Fruit fly (Drosophila melanogaster): Measurements from ENCODE around the gene dpr16.
A peak's percentile ranks its signal among the peaks of the same experiment; 100 is the strongest.

dpr16 gene

DNA sequence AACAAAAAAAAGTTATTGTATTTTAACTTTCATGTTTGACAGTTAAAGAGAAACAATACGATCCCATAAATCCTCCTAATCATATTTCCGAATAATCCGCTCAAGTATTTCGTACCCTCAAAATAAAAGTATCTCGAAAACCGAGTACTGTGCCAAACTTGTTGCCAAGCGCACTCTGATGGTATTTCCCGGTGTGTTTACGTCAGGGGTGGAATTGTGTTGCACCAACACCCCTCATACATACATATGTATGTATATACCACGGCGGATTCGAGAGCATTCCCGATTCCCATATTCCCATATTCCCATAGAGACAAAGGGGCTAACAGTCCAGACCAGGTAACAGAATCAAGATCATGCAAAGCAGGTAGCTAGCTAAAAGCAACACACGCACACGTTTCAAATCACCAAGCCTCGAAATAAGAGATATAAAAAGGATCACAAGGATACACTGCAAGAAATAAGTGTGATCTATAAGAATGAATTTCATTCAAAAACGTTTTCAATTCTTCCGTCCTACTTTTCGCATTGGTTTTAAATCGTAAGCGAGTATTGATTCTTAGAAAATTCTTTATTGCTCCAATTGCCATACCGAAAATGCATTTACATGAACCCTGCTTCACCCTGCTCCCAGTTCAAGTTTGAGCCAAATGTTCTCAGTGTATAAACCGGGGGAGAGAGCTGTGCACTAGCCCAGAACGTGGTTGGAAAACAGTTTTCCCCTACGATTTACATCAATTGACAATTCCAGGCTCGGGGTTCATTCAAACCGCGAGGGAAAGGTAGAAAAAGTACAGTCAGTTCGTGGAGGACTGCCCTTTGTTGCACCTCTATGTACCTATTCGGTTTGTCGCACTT, 61.4 kb downstream of the dpr16 start:
- TF ChIP-seq usp (GFP tag; optimal IDR thresholded peaks at IDR 0.05) = no peak
- TF ChIP-seq CG8478 (optimal IDR thresholded peaks at IDR 0.05) = no peak
- no peak for TF ChIP-seq Dll (optimal IDR thresholded peaks at IDR 0.05)
- TF ChIP-seq pan (optimal IDR thresholded peaks at IDR 0.05) = no peak
- TF ChIP-seq psq (optimal IDR thresholded peaks at IDR 0.05) = no peak
- TF ChIP-seq EcR (GFP tag; optimal IDR thresholded peaks at IDR 0.05) = no peak

- no peak for TF ChIP-seq Dll (optimal IDR thresholded peaks at IDR 0.05)
- no peak for TF ChIP-seq psq (optimal IDR thresholded peaks at IDR 0.05)
- no peak for TF ChIP-seq usp (GFP tag; optimal IDR thresholded peaks at IDR 0.05)
- no peak for TF ChIP-seq EcR (GFP tag; optimal IDR thresholded peaks at IDR 0.05)
- no peak for TF ChIP-seq pan (optimal IDR thresholded peaks at IDR 0.05)
- no peak for TF ChIP-seq CG8478 (optimal IDR thresholded peaks at IDR 0.05)
Measured at dm6 chr3R:5212759-5213053, 62.0 kb downstream of the dpr16 start.

dm6 chr3R:5213309-5213708, 62.6 kb downstream of the dpr16 start:
- no peak for TF ChIP-seq EcR (GFP tag; optimal IDR thresholded peaks at IDR 0.05)
- no peak for TF ChIP-seq usp (GFP tag; optimal IDR thresholded peaks at IDR 0.05)
- no peak for TF ChIP-seq psq (optimal IDR thresholded peaks at IDR 0.05)
- TF ChIP-seq CG8478 (optimal IDR thresholded peaks at IDR 0.05) = no peak
- no peak for TF ChIP-seq pan (optimal IDR thresholded peaks at IDR 0.05)
- TF ChIP-seq Dll (optimal IDR thresholded peaks at IDR 0.05) = no peak

DNA sequence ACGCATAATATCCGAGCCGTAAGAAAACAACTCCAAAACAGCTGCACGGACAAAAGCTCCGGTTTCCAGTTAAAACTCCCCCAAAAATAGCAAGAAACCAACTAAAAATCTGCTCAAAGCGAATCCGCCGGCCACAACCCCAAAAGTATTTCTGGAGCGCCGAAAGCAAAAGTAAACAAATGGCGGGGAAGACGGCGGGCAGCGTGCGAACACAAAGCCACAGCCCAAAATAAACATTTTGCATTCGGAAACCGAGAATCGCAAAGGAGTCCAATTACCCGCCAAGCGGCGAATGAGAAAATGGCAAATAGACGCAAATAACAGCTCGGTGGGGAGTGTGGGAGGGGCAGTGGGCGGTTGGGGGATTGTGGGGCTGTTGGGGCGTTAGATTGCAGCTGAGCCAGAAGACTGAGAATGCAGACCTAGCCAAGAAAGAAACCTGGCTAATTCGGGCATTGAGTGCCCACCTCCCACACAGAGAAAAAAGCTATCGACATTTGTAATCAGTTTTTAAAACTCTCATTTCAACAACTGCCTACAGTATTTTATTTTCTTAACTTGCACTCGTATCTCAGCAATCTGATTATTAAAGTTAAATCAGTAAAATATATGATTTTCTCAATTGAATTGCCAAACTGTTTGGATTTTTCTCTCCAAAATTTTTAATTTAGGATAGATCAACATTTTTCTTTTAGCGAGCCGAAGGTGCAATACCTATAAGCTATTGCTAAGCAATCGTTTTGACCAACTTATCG, 63.6 kb downstream of the dpr16 start:
- TF ChIP-seq EcR (GFP tag; optimal IDR thresholded peaks at IDR 0.05) = no peak
- no peak for TF ChIP-seq pan (optimal IDR thresholded peaks at IDR 0.05)
- TF ChIP-seq usp (GFP tag; optimal IDR thresholded peaks at IDR 0.05) = no peak
- TF ChIP-seq Dll (optimal IDR thresholded peaks at IDR 0.05) = no peak
- TF ChIP-seq CG8478 (optimal IDR thresholded peaks at IDR 0.05) = no peak
- TF ChIP-seq psq (optimal IDR thresholded peaks at IDR 0.05) = no peak

DNA sequence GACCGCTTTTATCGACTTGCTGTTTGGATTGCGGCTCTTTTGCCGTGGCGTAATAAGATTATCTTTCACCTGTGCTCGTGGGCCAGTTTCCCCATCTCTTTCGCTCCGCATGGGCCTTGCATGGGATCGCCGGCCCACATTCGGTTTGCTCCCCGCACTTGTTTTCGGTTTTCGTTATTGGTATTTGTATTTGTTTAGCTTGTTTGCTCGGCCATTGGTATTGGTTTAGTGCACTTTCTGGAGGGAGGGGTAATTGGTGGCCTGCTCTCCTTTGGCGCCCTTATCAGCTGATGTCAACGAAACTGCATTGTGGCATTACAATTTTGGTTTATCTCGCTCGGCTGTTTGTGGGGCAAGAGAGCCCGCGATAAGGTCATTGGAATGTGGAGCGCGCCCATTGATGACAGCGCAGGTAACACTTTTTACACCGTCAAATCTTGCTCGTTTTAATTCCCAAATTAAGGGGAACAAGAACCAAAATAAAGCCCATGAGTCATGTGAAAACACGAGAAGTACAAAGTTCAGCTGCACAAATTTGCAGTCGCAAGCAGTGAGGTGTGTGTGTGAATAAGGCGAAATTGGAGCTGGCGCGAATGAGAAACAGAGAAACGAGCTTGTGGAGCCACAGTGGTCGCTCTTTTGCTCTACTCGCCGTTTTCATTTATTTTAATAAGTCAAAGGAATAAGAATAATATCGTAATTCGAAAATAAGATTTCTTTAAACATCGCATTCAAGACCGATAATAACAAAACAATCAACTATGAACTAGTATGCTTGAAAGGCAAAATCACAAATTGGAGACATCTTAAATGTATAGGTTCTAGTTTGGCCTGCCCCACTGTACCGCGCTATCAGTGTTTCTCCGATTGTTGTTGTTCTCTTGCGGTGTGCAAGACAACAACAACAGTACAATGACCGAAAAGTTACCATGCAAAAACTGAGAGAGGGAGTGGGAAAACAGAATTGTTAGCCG, 64.9 kb downstream of the dpr16 start:
- TF ChIP-seq pan (optimal IDR thresholded peaks at IDR 0.05) (no peak), EcR (GFP tag; optimal IDR thresholded peaks at IDR 0.05) (peak in 1 of 2 experiments; percentile 30), psq (optimal IDR thresholded peaks at IDR 0.05) (no peak), CG8478 (optimal IDR thresholded peaks at IDR 0.05) (no peak), Dll (optimal IDR thresholded peaks at IDR 0.05) (no peak)

DNA sequence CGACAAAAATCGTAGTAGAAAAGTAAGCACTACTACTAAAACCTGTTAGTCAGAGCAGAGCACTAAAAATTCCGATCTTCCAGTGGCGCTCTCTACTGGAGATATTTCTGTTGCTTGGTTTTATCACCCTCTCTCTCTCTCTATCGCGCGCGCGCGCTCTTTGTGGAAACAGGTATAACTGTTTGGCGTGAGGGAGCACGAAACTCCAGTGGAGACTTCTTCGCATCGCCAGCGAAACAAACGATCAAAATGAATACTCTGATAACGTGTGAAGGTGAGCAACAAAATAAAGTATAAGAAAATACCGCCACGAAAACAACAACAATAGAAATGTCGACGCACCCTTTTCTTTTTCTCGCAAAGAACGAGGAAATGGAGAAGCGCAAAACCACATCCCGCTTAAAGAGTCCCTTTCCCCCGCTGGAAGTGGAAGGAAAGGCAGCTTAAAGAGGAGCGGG, 65.6 kb downstream of the dpr16 start:
- TF ChIP-seq EcR (GFP tag; optimal IDR thresholded peaks at IDR 0.05) = no peak
- TF ChIP-seq CG8478 (optimal IDR thresholded peaks at IDR 0.05) = no peak
- TF ChIP-seq psq (optimal IDR thresholded peaks at IDR 0.05) = no peak
- no peak for TF ChIP-seq usp (GFP tag; optimal IDR thresholded peaks at IDR 0.05)
- no peak for TF ChIP-seq pan (optimal IDR thresholded peaks at IDR 0.05)
- no peak for TF ChIP-seq Dll (optimal IDR thresholded peaks at IDR 0.05)

dm6 chr3R:5217278-5217714, 66.6 kb downstream of the dpr16 start, which contains the start of gene cno:
cno (minus strand) TSS chr3R:5217456.
- TF ChIP-seq psq (optimal IDR thresholded peaks at IDR 0.05) (no peak), CG8478 (optimal IDR thresholded peaks at IDR 0.05) (no peak), pan (optimal IDR thresholded peaks at IDR 0.05) (no peak), EcR (GFP tag; optimal IDR thresholded peaks at IDR 0.05) (no peak), usp (GFP tag; optimal IDR thresholded peaks at IDR 0.05) (no peak), Dll (optimal IDR thresholded peaks at IDR 0.05) (no peak)

- TF ChIP-seq psq (optimal IDR thresholded peaks at IDR 0.05) (no peak), usp (GFP tag; optimal IDR thresholded peaks at IDR 0.05) (no peak), pan (optimal IDR thresholded peaks at IDR 0.05) (no peak), EcR (GFP tag; optimal IDR thresholded peaks at IDR 0.05) (no peak), Dll (optimal IDR thresholded peaks at IDR 0.05) (no peak), CG8478 (optimal IDR thresholded peaks at IDR 0.05) (no peak)
Measured at dm6 chr3R:5219466-5219865, 68.8 kb downstream of the dpr16 start, which contains the start of the genes Prosbeta2R2 and CG1116. Prosbeta2R2 (minus strand) TSS chr3R:5219528. CG1116 (plus strand) TSS chr3R:5219657.
